Worm (Caenorhabditis elegans) whole organism, L3 larva: Measurements from ENCODE around the gene jmjd-3.3.

Experiments
- ama-1 ChIP-seq: fragments of 150-350 bp; optimal IDR thresholded peaks from 2 replicates; lab custom pipeline; 2018
- ceh-16 ChIP-seq: sonication (generic microtip); optimal IDR thresholded peaks from 2 replicates; lab custom pipeline; 2017; ENCODE audit warnings: missing biosample characterization, missing genetic modification characterization
- ceh-28 ChIP-seq: fragments of 150-350 bp; optimal IDR thresholded peaks from 2 replicates; lab custom pipeline; 2014; ENCODE audit warnings: missing biosample characterization, missing genetic modification reagents, missing genetic modification characterization
- egl-27 ChIP-seq: sonication (generic microtip); optimal IDR thresholded peaks from 4 replicates; lab custom pipeline; 2017; ENCODE audit warnings: missing biosample characterization, missing genetic modification reagents, missing genetic modification characterization
- nhr-11 ChIP-seq: fragments of 150-350 bp; optimal IDR thresholded peaks from 2 replicates; lab custom pipeline; 2014; ENCODE audit warnings: missing biosample characterization, missing genetic modification characterization
- nhr-12 ChIP-seq: fragments of 150-350 bp; optimal IDR thresholded peaks from 2 replicates; lab custom pipeline; 2014; ENCODE audit warnings: missing biosample characterization, missing genetic modification characterization
- nhr-43 ChIP-seq: sonication (generic microtip); optimal IDR thresholded peaks from 2 replicates; lab custom pipeline; 2016; ENCODE audit warnings: mild to moderate bottlenecking, missing genetic modification characterization, missing compliant biosample characterization; ENCODE audit not compliant: poor library complexity, severe bottlenecking
- pqm-1 ChIP-seq: fragments of 150-350 bp; optimal IDR thresholded peaks from 2 replicates; lab custom pipeline; 2017; ENCODE audit warnings: missing biosample characterization, missing genetic modification characterization, inconsistent platforms
- skn-1 ChIP-seq: fragments of 150-350 bp; optimal IDR thresholded peaks from 2 replicates; lab custom pipeline; 2014; ENCODE audit warnings: missing biosample characterization, missing genetic modification characterization
- snpc-4 ChIP-seq: fragments of 150-350 bp; optimal IDR thresholded peaks from 2 replicates; lab custom pipeline; 2014; ENCODE audit warnings: missing biosample characterization, missing genetic modification characterization

ce11 chrX:13462519-13462918 lies 26.3 kb downstream of the jmjd-3.3 start, which contains the start of gene F02D10.3:
- TF ChIP-seq skn-1 = no peak
- TF ChIP-seq nhr-12 (tag; lab: Kevin White, UChicago) = no peak
- no peak for TF ChIP-seq ama-1 (lab: Kevin White, UChicago)
- no peak for TF ChIP-seq nhr-43
- TF ChIP-seq egl-27 = no peak
- TF ChIP-seq ceh-16 (tag; lab: Kevin White, UChicago) = no peak
- no peak for TF ChIP-seq nhr-11 (tag; lab: Kevin White, UChicago)
- TF ChIP-seq snpc-4 = no peak
- TF ChIP-seq pqm-1 = no peak
- TF ChIP-seq ceh-28 (tag; lab: Kevin White, UChicago) = no peak
